Worm (Caenorhabditis elegans) whole organism, early embryonic: Measurements from ENCODE around the gene T21B4.15.

Experiments
- B0310.2 ChIP-seq: sonication (generic microtip); optimal IDR thresholded peaks from 2 replicates; lab custom pipeline; 2016; ENCODE audit warnings: mild to moderate bottlenecking, missing genetic modification characterization, missing compliant biosample characterization
- ama-1 ChIP-seq: fragments of 150-350 bp; optimal IDR thresholded peaks from 2 replicates; lab custom pipeline; 2014
- ets-7 ChIP-seq: sonication (generic microtip); optimal IDR thresholded peaks from 2 replicates; lab custom pipeline; 2016; ENCODE audit warnings: missing genotype, missing genetic modification characterization, missing compliant biosample characterization
- hnd-1 ChIP-seq: sonication (generic microtip); optimal IDR thresholded peaks from 2 replicates; lab custom pipeline; 2016; ENCODE audit warnings: missing genetic modification characterization, missing compliant biosample characterization
- pes-1 ChIP-seq: fragments of 200-800 bp; sonication (Bioruptor generic); IDR thresholded peaks from 2 replicates; pipeline ENCODE4 v1.3.6; 2022; ENCODE audit warnings: missing genetic modification reagents, missing genetic modification characterization, missing compliant biosample characterization
- sea-1 ChIP-seq: fragments of 200-800 bp; sonication (Bioruptor generic); conservative IDR thresholded peaks from 2 replicates; pipeline ENCODE4 v1.3.6; 2022; ENCODE audit warnings: missing genetic modification characterization, missing compliant biosample characterization
- tbx-37 ChIP-seq: fragments of 200-800 bp; sonication (Bioruptor generic); conservative IDR thresholded peaks from 2 replicates; pipeline ENCODE4 v1.3.6; 2022; ENCODE audit warnings: missing genetic modification reagents, missing genetic modification characterization, missing compliant biosample characterization
- tra-4 ChIP-seq: sonication (generic microtip); optimal IDR thresholded peaks from 2 replicates; lab custom pipeline; 2017; ENCODE audit warnings: missing genetic modification characterization, missing compliant biosample characterization

DNA sequence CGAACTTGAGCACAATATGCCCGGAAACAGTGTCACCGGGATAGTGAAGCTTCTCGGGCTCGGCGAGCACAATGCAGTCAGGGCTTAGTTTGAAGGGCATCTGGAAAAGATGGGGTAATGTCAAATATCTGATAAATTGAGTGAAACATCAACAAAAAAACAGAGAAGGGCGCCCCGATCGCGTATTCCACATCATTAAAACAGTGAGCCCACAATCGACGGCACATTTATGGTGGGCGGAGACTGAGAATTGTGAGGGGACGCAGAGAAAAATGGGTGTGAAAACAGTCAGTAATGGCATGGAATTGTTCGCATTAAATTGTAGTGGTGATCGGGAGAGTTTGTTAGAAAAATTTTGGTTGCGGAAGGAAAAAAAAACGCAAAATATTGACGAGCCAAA is 9.2 kb upstream of the T21B4.15 start, which contains the start of gene arrd-9:
- TF ChIP-seq pes-1 (no peak), B0310.2 (tag; lab: Kevin White, UChicago) (no peak), hnd-1 (tag; lab: Kevin White, UChicago) (no peak), ama-1 (no peak), tra-4 (tag; lab: Kevin White, UChicago) (no peak), ets-7 (tag; lab: Kevin White, UChicago) (no peak), tbx-37 (GFP tag; lab: Robert Waterston, UW) (no peak), sea-1 (no peak)
